Worm (Caenorhabditis elegans) whole organism, L3 larva: ENCODE measurements around the gene srv-8.

Source experiments
- ceh-82 ChIP-seq: fragments of 150-350 bp; optimal IDR thresholded peaks from 2 replicates; lab custom pipeline; 2014; ENCODE audit warnings: missing biosample characterization, missing genetic modification characterization
- elt-2 ChIP-seq: sonication (generic microtip); optimal IDR thresholded peaks from 2 replicates; lab custom pipeline; 2016; ENCODE audit warnings: missing genetic modification reagents, mild to moderate bottlenecking, missing genetic modification characterization, missing compliant biosample characterization
- pqm-1 ChIP-seq: fragments of 150-350 bp; optimal IDR thresholded peaks from 2 replicates; lab custom pipeline; 2017; ENCODE audit warnings: missing biosample characterization, missing genetic modification characterization, inconsistent platforms
- skn-1 ChIP-seq: fragments of 150-350 bp; optimal IDR thresholded peaks from 2 replicates; lab custom pipeline; 2014; ENCODE audit warnings: missing biosample characterization, missing genetic modification characterization
- unc-62 ChIP-seq: fragments of 150-350 bp; sonication (generic microtip); optimal IDR thresholded peaks from 4 replicates; lab custom pipeline; 2014; ENCODE audit warnings: missing biosample characterization, missing genetic modification reagents, missing genetic modification characterization

DNA sequence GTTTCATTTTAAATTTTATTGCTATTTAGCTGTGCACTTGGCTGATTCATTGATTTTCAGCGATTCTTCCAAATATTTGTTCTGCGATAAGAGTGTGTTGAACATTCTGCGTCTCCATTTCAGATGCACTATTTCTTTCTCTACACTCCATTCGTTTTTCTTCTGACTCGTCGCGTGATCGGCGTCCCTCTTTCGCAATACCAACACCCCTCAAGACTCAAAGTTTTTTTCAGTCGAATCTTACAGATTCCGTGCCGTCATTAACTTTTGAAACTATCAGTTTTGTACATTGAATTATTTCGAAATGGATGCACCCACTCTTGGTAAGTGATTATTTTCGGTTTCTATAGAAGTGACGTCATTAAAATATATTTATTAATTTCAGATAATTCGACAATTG lies 42.4 kb upstream of the srv-8 start, which contains the start of gene frm-10:
- TF ChIP-seq skn-1 (peak; percentile 28), pqm-1 (tag; lab: Kevin White, UChicago) (peak; percentile 100), ceh-82 (tag; lab: Kevin White, UChicago) (no peak), unc-62 (GFP tag; lab: Kevin White, UChicago) (no peak), elt-2 (peak; percentile 89)
